Fruit fly (Drosophila melanogaster): ENCODE data around the gene Cyp9f2.

Gene Cyp9f2

DNA sequence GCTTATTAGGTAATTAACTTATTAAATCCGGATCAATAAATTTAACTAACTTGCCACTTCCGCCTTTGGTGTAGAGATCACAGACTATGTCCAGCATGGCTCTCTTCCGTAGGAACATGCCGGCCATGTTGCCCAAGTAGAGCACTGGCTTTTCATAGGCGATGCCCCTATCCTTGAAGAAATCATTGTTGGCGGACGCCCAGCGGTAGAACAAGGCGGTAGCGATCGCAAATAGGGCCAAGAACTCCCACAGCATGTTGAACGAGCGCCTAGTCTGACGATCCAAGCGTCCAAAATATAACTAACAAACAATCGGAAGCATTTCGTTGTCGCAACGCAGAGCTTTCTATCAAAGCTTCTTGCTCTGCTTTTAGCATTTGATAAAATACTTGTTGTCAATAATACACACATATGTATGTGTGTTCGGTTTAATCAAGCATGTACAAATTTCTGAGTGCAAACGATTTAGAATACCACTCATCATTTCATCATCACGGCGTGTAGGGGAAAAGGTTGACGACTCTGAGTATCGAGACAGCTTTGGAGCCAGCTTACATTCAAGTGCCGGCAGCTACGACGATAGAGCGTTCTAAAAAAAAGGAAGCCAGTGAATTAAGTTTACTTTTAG is 7.1 kb downstream of the Cyp9f2 start, which contains the start of gene Cyp9f3:
Gene Cyp9f3 (minus strand): TSS at position 310 of the 628 bp plus-strand sequence.
- TF ChIP-seq Ets98B (GFP tag; IDR thresholded peaks at IDR 0.05), result no peak
- TF ChIP-seq CG13204 (GFP tag; optimal IDR thresholded peaks at IDR 0.05), result no peak
- no peak for TF ChIP-seq Pif1B (GFP tag; optimal IDR thresholded peaks at IDR 0.05)
- no peak for TF ChIP-seq fd96Ca (GFP tag; IDR thresholded peaks at IDR 0.05)
- TF ChIP-seq CG8159 (tag; optimal IDR thresholded peaks at IDR 0.05), result no peak
- TF ChIP-seq rn (GFP tag; IDR thresholded peaks at IDR 0.05), result no peak
- no peak for TF ChIP-seq EcR (GFP tag; optimal IDR thresholded peaks at IDR 0.05)
- TF ChIP-seq CG15710 (tag; optimal IDR thresholded peaks at IDR 0.05), result no peak
- TF ChIP-seq gl (tag; optimal IDR thresholded peaks at IDR 0.05), result no peak
- no peak for TF ChIP-seq CG8301 (tag; optimal IDR thresholded peaks at IDR 0.05)
- TF ChIP-seq CG34367 (tag; optimal IDR thresholded peaks at IDR 0.05), result no peak
- TF ChIP-seq CG17806 (tag; optimal IDR thresholded peaks at IDR 0.05), result no peak
- TF ChIP-seq CG14655 (GFP tag; optimal IDR thresholded peaks at IDR 0.05), result no peak
- no peak for TF ChIP-seq D1 (tag; optimal IDR thresholded peaks at IDR 0.05)
- TF ChIP-seq Snoo (tag; optimal IDR thresholded peaks at IDR 0.05), result no peak
- no peak for TF ChIP-seq CG4496 (GFP tag; IDR thresholded peaks at IDR 0.05)
- no peak for TF ChIP-seq CG10348 (GFP tag; IDR thresholded peaks at IDR 0.05)
- TF ChIP-seq Pif1A (GFP tag; optimal IDR thresholded peaks at IDR 0.05), result no peak
- TF ChIP-seq CG9948 (tag; optimal IDR thresholded peaks at IDR 0.05), result no peak
- no peak for TF ChIP-seq CG32121 (GFP tag; IDR thresholded peaks at IDR 0.05)

DNA sequence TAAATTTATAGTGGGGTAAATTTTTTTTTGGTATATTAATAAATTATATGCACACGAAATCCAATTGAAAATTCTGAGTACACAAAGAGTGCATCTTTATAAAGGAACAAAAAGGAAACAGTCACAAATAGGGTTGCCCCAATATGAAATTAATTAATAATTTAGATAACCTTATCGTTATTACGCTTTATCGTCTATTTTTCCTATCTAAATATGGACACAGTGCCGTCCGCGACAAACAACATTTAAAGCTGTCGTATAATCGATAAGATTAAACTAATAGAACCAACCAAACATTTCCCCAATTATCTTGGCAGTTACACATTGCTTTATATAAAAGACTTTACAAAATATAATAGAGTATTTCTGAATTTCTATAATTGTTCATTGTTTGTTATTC is 7.8 kb downstream of the Cyp9f2 start:
- no peak for TF ChIP-seq CG34367 (tag; optimal IDR thresholded peaks at IDR 0.05)
- TF ChIP-seq CG15710 (tag; optimal IDR thresholded peaks at IDR 0.05), result no peak

- no peak for TF ChIP-seq rn (GFP tag; IDR thresholded peaks at IDR 0.05)
- TF ChIP-seq CG14655 (GFP tag; optimal IDR thresholded peaks at IDR 0.05), result no peak
- TF ChIP-seq CG12605 (GFP tag; IDR thresholded peaks at IDR 0.05), result no peak
- no peak for TF ChIP-seq CG17806 (tag; optimal IDR thresholded peaks at IDR 0.05)
- no peak for TF ChIP-seq Ets98B (GFP tag; IDR thresholded peaks at IDR 0.05)
- TF ChIP-seq D1 (tag; optimal IDR thresholded peaks at IDR 0.05), result no peak
- no peak for TF ChIP-seq CG34367 (tag; optimal IDR thresholded peaks at IDR 0.05)
- no peak for TF ChIP-seq gl (tag; optimal IDR thresholded peaks at IDR 0.05)
- no peak for TF ChIP-seq CG9948 (tag; optimal IDR thresholded peaks at IDR 0.05)
- no peak for TF ChIP-seq EcR (GFP tag; optimal IDR thresholded peaks at IDR 0.05)
- TF ChIP-seq CG32121 (GFP tag; IDR thresholded peaks at IDR 0.05), result no peak
- no peak for TF ChIP-seq CG8301 (tag; optimal IDR thresholded peaks at IDR 0.05)
These were observed 9.9 kb downstream of the Cyp9f2 start, which contains the start of the genes CG10096 and CG10097 for dm6 chr3R:12395880-12396279. Gene CG10096, minus strand, starts transcription at chr3R:12395980. Gene CG10097, minus strand, starts transcription at chr3R:12395980.

dm6 chr3R:12386965-12387364 is 18.9 kb downstream of the Cyp9f2 start, which contains the start of gene CG33098:
Gene CG33098, plus strand, starts transcription at chr3R:12387188.
- no peak for TF ChIP-seq Pif1A (GFP tag; optimal IDR thresholded peaks at IDR 0.05)
- TF ChIP-seq CG10348 (GFP tag; IDR thresholded peaks at IDR 0.05), result no peak
- no peak for TF ChIP-seq CG9948 (tag; optimal IDR thresholded peaks at IDR 0.05)
- no peak for TF ChIP-seq CG12605 (GFP tag; IDR thresholded peaks at IDR 0.05)
- TF ChIP-seq fd96Ca (GFP tag; IDR thresholded peaks at IDR 0.05), result no peak
- no peak for TF ChIP-seq CG14655 (GFP tag; optimal IDR thresholded peaks at IDR 0.05)
- no peak for TF ChIP-seq Pif1B (GFP tag; optimal IDR thresholded peaks at IDR 0.05)
- no peak for TF ChIP-seq Snoo (tag; optimal IDR thresholded peaks at IDR 0.05)
- no peak for TF ChIP-seq CG32121 (GFP tag; IDR thresholded peaks at IDR 0.05)
- no peak for TF ChIP-seq EcR (GFP tag; optimal IDR thresholded peaks at IDR 0.05)
- TF ChIP-seq CG13204 (GFP tag; optimal IDR thresholded peaks at IDR 0.05), result no peak
- TF ChIP-seq CG8159 (tag; optimal IDR thresholded peaks at IDR 0.05), result no peak
- no peak for TF ChIP-seq D1 (tag; optimal IDR thresholded peaks at IDR 0.05)
- no peak for TF ChIP-seq rn (GFP tag; IDR thresholded peaks at IDR 0.05)
- no peak for TF ChIP-seq CG17806 (tag; optimal IDR thresholded peaks at IDR 0.05)
- no peak for TF ChIP-seq Ets98B (GFP tag; IDR thresholded peaks at IDR 0.05)
- TF ChIP-seq CG4496 (GFP tag; IDR thresholded peaks at IDR 0.05), result no peak
- TF ChIP-seq CG15710 (tag; optimal IDR thresholded peaks at IDR 0.05), result no peak
- TF ChIP-seq CG8301 (tag; optimal IDR thresholded peaks at IDR 0.05), result no peak

dm6 chr3R:12385949-12386348 is 19.9 kb downstream of the Cyp9f2 start, which contains the start of gene Sol1:
Gene Sol1, plus strand, starts transcription at chr3R:12386249.
- TF ChIP-seq CG10348 (GFP tag; IDR thresholded peaks at IDR 0.05) (no peak), CG15710 (tag; optimal IDR thresholded peaks at IDR 0.05) (no peak), Snoo (tag; optimal IDR thresholded peaks at IDR 0.05) (no peak), CG8159 (tag; optimal IDR thresholded peaks at IDR 0.05) (no peak), D1 (tag; optimal IDR thresholded peaks at IDR 0.05) (no peak), Ets98B (GFP tag; IDR thresholded peaks at IDR 0.05) (no peak), fd96Ca (GFP tag; IDR thresholded peaks at IDR 0.05) (no peak), rn (GFP tag; IDR thresholded peaks at IDR 0.05) (no peak), Pif1B (GFP tag; optimal IDR thresholded peaks at IDR 0.05) (no peak), CG17806 (tag; optimal IDR thresholded peaks at IDR 0.05) (no peak), CG14655 (GFP tag; optimal IDR thresholded peaks at IDR 0.05) (no peak), CG9948 (tag; optimal IDR thresholded peaks at IDR 0.05) (no peak)

DNA sequence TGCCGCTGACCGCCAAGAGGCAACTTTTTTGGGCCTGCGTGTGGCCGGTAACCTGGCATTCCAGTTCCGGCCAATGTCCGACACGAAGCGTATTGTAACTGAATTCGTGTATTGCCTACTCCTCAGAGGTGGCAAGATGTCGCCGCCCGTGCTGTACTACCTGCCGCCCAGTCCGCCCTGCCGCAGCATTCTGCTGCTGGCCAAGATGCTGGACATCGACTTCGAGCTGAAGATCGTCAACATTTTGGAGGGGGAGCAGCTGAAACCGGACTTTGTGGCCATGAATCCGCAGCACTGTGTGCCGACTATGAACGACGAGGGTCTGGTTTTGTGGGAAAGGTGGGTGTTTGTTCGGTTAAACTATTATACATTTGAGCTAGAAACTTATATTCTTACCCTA is 21.6 kb downstream of the Cyp9f2 start:
- TF ChIP-seq Ets98B (GFP tag; IDR thresholded peaks at IDR 0.05) (peak; percentile 12; the same call in 1 of the 2 replicates), CG4496 (GFP tag; IDR thresholded peaks at IDR 0.05) (peak; percentile 84), CG17806 (tag; optimal IDR thresholded peaks at IDR 0.05) (no peak)

All from whole organism, pupa.